Worm (Caenorhabditis elegans): ENCODE results near the gene B0478.3.

ce11 chrIV:6928417-6928816, 36.0 kb downstream of the B0478.3 start, which contains the start of gene cest-6:
- TF ChIP-seq tbx-11 (GFP tag; IDR thresholded peaks at IDR 0.05): no peak
- no peak for TF ChIP-seq sea-1 (GFP tag; conservative IDR thresholded peaks at IDR 0.05)
- no peak for TF ChIP-seq ceh-13 (GFP tag; optimal IDR thresholded peaks at IDR 0.05)
- no peak for TF ChIP-seq ama-1 (optimal IDR thresholded peaks at IDR 0.05)
- TF ChIP-seq tbx-37 (GFP tag; conservative IDR thresholded peaks at IDR 0.05): no peak
- TF ChIP-seq pes-1 (GFP tag; IDR thresholded peaks at IDR 0.05): no peak
- TF ChIP-seq ceh-36 (tag; optimal IDR thresholded peaks at IDR 0.05): no peak
- no peak for TF ChIP-seq aly-1 (tag; optimal IDR thresholded peaks at IDR 0.05)
- TF ChIP-seq scrt-1 (GFP tag; IDR thresholded peaks at IDR 0.05): no peak
- no peak for TF ChIP-seq flt-1 (GFP tag; IDR thresholded peaks at IDR 0.05)
- no peak for TF ChIP-seq B0310.2 (tag; optimal IDR thresholded peaks at IDR 0.05)
- no peak for TF ChIP-seq hnd-1 (tag; optimal IDR thresholded peaks at IDR 0.05)
